Fruit fly (Drosophila melanogaster) whole organism, embryonic: ENCODE data around the gene mwh.

Experiments used
- Asciz ChIP-seq: fragments of 200-800 bp; sonication (Bioruptor generic); optimal IDR thresholded peaks from 2 replicates; lab custom pipeline; 2017; ENCODE audit warnings: missing biosample characterization, mild to moderate bottlenecking, missing genetic modification characterization, missing genetic modification reagents
- B-H2 ChIP-seq: fragments of 200-800 bp; sonication (Bioruptor generic); optimal IDR thresholded peaks from 2 replicates; lab custom pipeline; 2018; ENCODE audit warnings: missing biosample characterization, mild to moderate bottlenecking, missing genetic modification characterization
- Blimp-1 ChIP-seq: fragments of 200-800 bp; sonication (Bioruptor generic); optimal IDR thresholded peaks from 3 replicates; lab custom pipeline; 2018; ENCODE audit warnings: missing biosample characterization, missing genetic modification characterization, mild to moderate bottlenecking, moderate library complexity, missing genetic modification reagents
- Bteb2 ChIP-seq: fragments of 200-800 bp; sonication (Bioruptor generic); optimal IDR thresholded peaks from 2 replicates; lab custom pipeline; 2016; ENCODE audit warnings: missing biosample characterization, missing genetic modification characterization
- CG10654 ChIP-seq: fragments of 200-800 bp; sonication (Bioruptor generic); optimal IDR thresholded peaks from 2 replicates; lab custom pipeline; 2016; ENCODE audit warnings: missing biosample characterization, missing genetic modification characterization
- CG13775 ChIP-seq: fragments of 200-800 bp; sonication (Bioruptor generic); optimal IDR thresholded peaks from 3 replicates; lab custom pipeline; 2017; ENCODE audit warnings: missing biosample characterization, mild to moderate bottlenecking, missing genetic modification characterization
- CG1647 ChIP-seq: fragments of 200-800 bp; sonication (Bioruptor generic); optimal IDR thresholded peaks from 3 replicates; lab custom pipeline; 2016; ENCODE audit warnings: missing biosample characterization, missing genetic modification characterization
- CG17361 ChIP-seq: fragments of 200-800 bp; sonication (Bioruptor generic); IDR thresholded peaks from 3 replicates; pipeline ENCODE4 v1.3.6; 2022; ENCODE audit warnings: missing biosample characterization, missing genetic modification characterization
- CG3065 ChIP-seq: fragments of 200-800 bp; sonication (Bioruptor generic); optimal IDR thresholded peaks from 2 replicates; lab custom pipeline; 2016; ENCODE audit warnings: missing biosample characterization, missing genetic modification characterization
- CG31441 ChIP-seq: fragments of 200-800 bp; sonication (Bioruptor generic); IDR thresholded peaks from 2 replicates; pipeline ENCODE4 v1.3.6; 2022; ENCODE audit warnings: missing biosample characterization, missing genetic modification characterization
- CG3281 ChIP-seq: fragments of 200-800 bp; sonication (Bioruptor generic); optimal IDR thresholded peaks from 3 replicates; lab custom pipeline; 2017; ENCODE audit warnings: missing biosample characterization, mild to moderate bottlenecking, missing genetic modification characterization
- CG3995 ChIP-seq: fragments of 200-800 bp; sonication (Bioruptor generic); optimal IDR thresholded peaks from 3 replicates; lab custom pipeline; 2016; ENCODE audit warnings: missing biosample characterization, missing genetic modification characterization
- CG6654 ChIP-seq: fragments of 200-800 bp; sonication (Bioruptor generic); optimal IDR thresholded peaks from 2 replicates; lab custom pipeline; 2017; ENCODE audit warnings: missing biosample characterization, mild to moderate bottlenecking, missing genetic modification characterization
- CG7357 ChIP-seq: fragments of 200-800 bp; sonication (Bioruptor generic); IDR thresholded peaks from 3 replicates; pipeline ENCODE4 v1.3.6; 2022; ENCODE audit warnings: missing biosample characterization, missing genetic modification characterization
- CG7987 ChIP-seq: fragments of 200-800 bp; sonication (Bioruptor generic); optimal IDR thresholded peaks from 2 replicates; lab custom pipeline; 2018; ENCODE audit warnings: missing biosample characterization, mild to moderate bottlenecking, missing genetic modification characterization, moderate library complexity
- CG8281 ChIP-seq: fragments of 200-800 bp; sonication (Bioruptor generic); optimal IDR thresholded peaks from 2 replicates; lab custom pipeline; 2018; ENCODE audit warnings: missing biosample characterization, mild to moderate bottlenecking, missing genetic modification characterization, moderate library complexity
- D ChIP-seq, 2 experiments: fragments of 200-800 bp in 1 of 2; fragments of >200 bp in 1 of 2; sonication (Bioruptor generic) in 1 of 2; optimal IDR thresholded peaks; 2 replicates in 1 of 2; 3 replicates in 1 of 2; lab custom pipeline; 2017; ENCODE audit warnings: mild to moderate bottlenecking in 1 of 2, missing biosample characterization in 1 of 2, missing genetic modification characterization in 1 of 2, missing genetic modification reagents in 1 of 2
- Dbx ChIP-seq: fragments of 200-800 bp; sonication (Bioruptor generic); IDR thresholded peaks from 3 replicates; pipeline ENCODE4 v1.3.6; 2022; ENCODE audit warnings: missing biosample characterization, missing genetic modification characterization
- Dfd ChIP-seq, 2 experiments: fragments of >200 bp; optimal IDR thresholded peaks; 2 replicates each; lab custom pipeline; 2017; ENCODE audit warnings: missing biosample characterization in 2 of 2, missing genetic modification characterization in 2 of 2
- HLHmδ ChIP-seq: fragments of 200-800 bp; sonication (Bioruptor generic); optimal IDR thresholded peaks from 2 replicates; lab custom pipeline; 2018; ENCODE audit warnings: missing biosample characterization, mild to moderate bottlenecking, missing genetic modification characterization, moderate library complexity
- Hey ChIP-seq: fragments of 200-800 bp; sonication (Bioruptor generic); optimal IDR thresholded peaks from 3 replicates; lab custom pipeline; 2018; ENCODE audit warnings: missing biosample characterization, mild to moderate bottlenecking, missing genetic modification characterization
- Hr51 ChIP-seq, 2 experiments: fragments of 200-800 bp; sonication (Bioruptor generic); optimal IDR thresholded peaks; 2 replicates in 1 of 2; 3 replicates in 1 of 2; lab custom pipeline; 2016 to 2018; ENCODE audit warnings: missing biosample characterization in 2 of 2, missing genetic modification characterization in 2 of 2, mild to moderate bottlenecking in 1 of 2, moderate library complexity in 1 of 2
- Hsf ChIP-seq: fragments of 200-800 bp; sonication (Bioruptor generic); optimal IDR thresholded peaks from 3 replicates; lab custom pipeline; 2016; ENCODE audit warnings: missing biosample characterization, missing genetic modification characterization
- Kr ChIP-seq: fragments of 200-800 bp; sonication (Bioruptor generic); optimal IDR thresholded peaks from 2 replicates; lab custom pipeline; 2017; ENCODE audit warnings: missing biosample characterization, mild to moderate bottlenecking, missing genetic modification characterization
- MESR4 ChIP-seq: fragments of 200-800 bp; sonication (Bioruptor generic); optimal IDR thresholded peaks from 2 replicates; lab custom pipeline; 2018; ENCODE audit warnings: missing biosample characterization, mild to moderate bottlenecking, missing genetic modification characterization, moderate library complexity
- Nf-YC ChIP-seq: fragments of 200-800 bp; optimal IDR thresholded peaks from 3 replicates; lab custom pipeline; 2019; ENCODE audit warnings: missing biosample characterization, mild to moderate bottlenecking, missing genetic modification characterization, moderate library complexity
- Ptx1 ChIP-seq: fragments of 200-800 bp; sonication (Bioruptor generic); IDR thresholded peaks from 2 replicates; pipeline ENCODE4 v1.3.6; 2022; ENCODE audit warnings: missing biosample characterization, missing genetic modification characterization
- Stat92E ChIP-seq, 3 experiments: fragments of >200 bp in 2 of 3; fragments of 200-800 bp in 1 of 3; sonication (Bioruptor generic) in 1 of 3; optimal IDR thresholded peaks; 2 replicates each; lab custom pipeline; 2017 to 2019; ENCODE audit warnings: missing biosample characterization in 3 of 3, missing genetic modification characterization in 3 of 3, mild to moderate bottlenecking in 1 of 3, moderate library complexity in 1 of 3
- Trl ChIP-seq, 3 experiments: fragments of >200 bp in 2 of 3; fragments of 200-800 bp in 1 of 3; sonication (Bioruptor generic) in 1 of 3; optimal IDR thresholded peaks; 2 replicates in 1 of 3; 3 replicates in 2 of 3; lab custom pipeline; 2016 to 2017; ENCODE audit warnings: missing biosample characterization in 1 of 3, missing genetic modification characterization in 1 of 3
- Xbp1 ChIP-seq: fragments of 200-800 bp; sonication (Bioruptor generic); optimal IDR thresholded peaks from 3 replicates; lab custom pipeline; 2016; ENCODE audit warnings: missing biosample characterization, mild to moderate bottlenecking, missing genetic modification characterization
- amos ChIP-seq: fragments of 200-800 bp; sonication (Bioruptor generic); IDR thresholded peaks from 2 replicates; pipeline ENCODE4 v1.3.6; 2022; ENCODE audit warnings: missing biosample characterization, missing genetic modification characterization; ENCODE audit not compliant: partially characterized antibody
- ap ChIP-seq: fragments of 200-800 bp; sonication (Bioruptor generic); IDR thresholded peaks from 2 replicates; pipeline ENCODE4 v1.3.6; 2022; ENCODE audit warnings: missing biosample characterization, missing genetic modification characterization
- ase ChIP-seq: fragments of 200-800 bp; sonication (Bioruptor generic); IDR thresholded peaks from 3 replicates; pipeline ENCODE4 v1.3.6; 2022; ENCODE audit warnings: missing biosample characterization, missing genetic modification characterization
- crc ChIP-seq: fragments of 200-800 bp; sonication (Bioruptor generic); optimal IDR thresholded peaks from 2 replicates; lab custom pipeline; 2016; ENCODE audit warnings: missing biosample characterization, missing genetic modification characterization
- dpn ChIP-seq, 2 experiments: fragments of 200-800 bp; sonication (Bioruptor generic); optimal IDR thresholded peaks; 3 replicates each; lab custom pipeline; 2016; ENCODE audit warnings: missing biosample characterization in 2 of 2, missing genetic modification characterization in 2 of 2
- eyg ChIP-seq: fragments of 200-800 bp; sonication (Bioruptor generic); optimal IDR thresholded peaks from 3 replicates; lab custom pipeline; 2016; ENCODE audit warnings: missing biosample characterization, missing genetic modification characterization
- ftz-f1 ChIP-seq: fragments of 200-800 bp; sonication (Bioruptor generic); optimal IDR thresholded peaks from 2 replicates; lab custom pipeline; 2016; ENCODE audit warnings: missing biosample characterization, missing genetic modification characterization
- ham ChIP-seq: fragments of 200-800 bp; sonication (Bioruptor generic); IDR thresholded peaks from 2 replicates; pipeline ENCODE4 v1.3.6; 2022; ENCODE audit warnings: missing biosample characterization, missing genetic modification characterization
- inv ChIP-seq: fragments of 200-800 bp; sonication (Bioruptor generic); IDR thresholded peaks from 2 replicates; pipeline ENCODE4 v1.3.6; 2022; ENCODE audit warnings: missing biosample characterization, missing genetic modification characterization; ENCODE audit not compliant: partially characterized antibody
- lov ChIP-seq, 2 experiments: fragments of 200-800 bp in 1 of 2; fragments of >200 bp in 1 of 2; sonication (Bioruptor generic) in 1 of 2; IDR thresholded peaks in 1 of 2; optimal IDR thresholded peaks in 1 of 2; 2 replicates in 1 of 2; 3 replicates in 1 of 2; pipeline versions ENCODE4 v1.3.6 to Lab custom; 2017 to 2022; ENCODE audit warnings: missing biosample characterization in 1 of 2, missing genetic modification characterization in 1 of 2
- mam ChIP-seq: fragments of 200-800 bp; sonication (Bioruptor generic); optimal IDR thresholded peaks from 3 replicates; lab custom pipeline; 2016; ENCODE audit warnings: missing biosample characterization, missing genetic modification characterization
- row ChIP-seq: fragments of 200-800 bp; sonication (Bioruptor generic); IDR thresholded peaks from 3 replicates; pipeline ENCODE4 v1.3.6; 2022; ENCODE audit warnings: missing biosample characterization, missing genetic modification characterization
- sisA ChIP-seq: fragments of 200-800 bp; sonication (Bioruptor generic); IDR thresholded peaks from 2 replicates; pipeline ENCODE4 v1.3.6; 2022; ENCODE audit warnings: missing biosample characterization, missing genetic modification characterization
- slbo ChIP-seq: fragments of 200-800 bp; sonication (Bioruptor generic); IDR thresholded peaks from 2 replicates; pipeline ENCODE4 v1.3.6; 2022; ENCODE audit warnings: missing biosample characterization, missing genetic modification characterization
- trem ChIP-seq: fragments of 200-800 bp; optimal IDR thresholded peaks from 3 replicates; lab custom pipeline; 2019; ENCODE audit warnings: missing biosample characterization, mild to moderate bottlenecking, missing genetic modification characterization, moderate library complexity
- wor ChIP-seq: fragments of 200-800 bp; sonication (Bioruptor generic); IDR thresholded peaks from 2 replicates; pipeline ENCODE4 v1.3.6; 2022; ENCODE audit warnings: missing biosample characterization, missing genetic modification characterization

mwh gene

DNA sequence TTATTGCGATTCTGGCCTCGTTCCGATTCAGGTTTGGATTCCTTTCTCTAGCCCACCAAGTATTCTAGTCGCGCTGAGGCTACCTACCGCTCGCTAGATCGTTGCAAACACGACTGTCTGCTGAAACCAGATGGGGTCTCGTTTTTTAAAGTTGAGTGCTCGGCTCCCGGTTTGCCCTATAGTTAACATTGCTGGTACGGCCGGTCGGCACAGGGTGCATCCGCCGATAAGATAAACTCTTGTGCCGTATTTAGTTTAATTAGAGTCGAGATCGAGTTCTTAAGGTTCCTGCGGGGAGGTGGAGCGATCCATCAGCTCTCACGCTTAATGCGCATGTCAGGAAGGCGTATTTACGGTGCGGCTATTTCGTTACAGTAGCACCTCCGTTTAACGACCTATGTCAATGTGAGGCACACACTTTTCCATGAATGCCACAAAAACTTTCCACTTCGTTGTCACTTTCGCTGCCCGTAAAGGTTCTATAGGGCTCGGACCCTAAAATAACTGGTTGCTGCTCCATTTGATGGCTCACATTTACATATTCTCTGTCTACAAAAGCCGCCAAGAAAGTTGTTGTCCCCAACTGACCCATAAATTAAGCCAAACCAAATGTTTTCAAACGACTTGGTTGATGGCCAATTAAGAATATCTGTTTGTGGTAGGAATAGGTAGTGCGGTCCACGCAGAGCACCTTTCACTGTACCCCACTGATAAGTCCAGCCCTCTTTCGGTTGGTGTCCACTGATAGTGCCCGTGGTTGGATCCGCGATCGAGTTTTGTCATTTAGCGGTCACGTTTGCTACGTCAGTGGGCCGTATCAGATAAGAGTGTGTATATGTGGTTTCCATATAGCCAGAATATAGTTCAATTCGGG is 4.3 kb downstream of the mwh start, which contains the start of gene CG9119 (continued):
- TF ChIP-seq CG3281 (GFP tag; lab: Kevin White, UChicago) (peak; percentile 81), ase (GFP tag; lab: Robert Waterston, UW) (0 out of 3 replicates have a peak, but pooled peaks have one; percentile 11), Asciz (GFP tag; lab: Kevin White, UChicago) (peak; percentile 11), sisA (GFP tag; lab: Robert Waterston, UW) (no peak; the same call in 1 of the 2 replicates), CG7357 (GFP tag; lab: Robert Waterston, UW) (0 out of 3 replicates have a peak, but pooled peaks have one; percentile 36), mam (GFP tag; lab: Kevin White, UChicago) (peak; percentile 80), row (GFP tag; lab: Robert Waterston, UW) (peak; percentile 89), Hsf (GFP tag; lab: Kevin White, UChicago) (peak; percentile 61), CG13775 (peak; percentile 68), CG6654 (GFP tag; lab: Kevin White, UChicago) (peak; percentile 32), CG7987 (peak; percentile 71), CG8281 (tag; lab: Kevin White, UChicago) (peak; percentile 19), Stat92E (GFP tag; optimal IDR thresholded peaks at IDR 0.05; lab: Kevin White, UChicago) (no peak), CG31441 (GFP tag; lab: Robert Waterston, UW) (peak; percentile 61; the same call in 1 of the 2 replicates), Xbp1 (GFP tag; lab: Kevin White, UChicago) (peak; percentile 59), trem (tag; lab: Kevin White, UChicago) (peak; percentile 11), crc (GFP tag; lab: Kevin White, UChicago) (peak; percentile 51), slbo (GFP tag; lab: Robert Waterston, UW) (peak; percentile 72), wor (peak; percentile 44; the same call in 1 of the 2 replicates), CG1647 (GFP tag; lab: Kevin White, UChicago) (no peak), CG10654 (peak; percentile 26), Bteb2 (GFP tag; lab: Kevin White, UChicago) (no peak), lov (optimal IDR thresholded peaks at IDR 0.05; lab: Kevin White, UChicago) (no peak), lov (GFP tag; IDR thresholded peaks at IDR 0.05; lab: Robert Waterston, UW) (no peak), CG3065 (no peak), amos (GFP tag; lab: Robert Waterston, UW) (no peak), CG3995 (peak; percentile 40), inv (GFP tag; lab: Robert Waterston, UW) (no peak), Ptx1 (GFP tag; lab: Robert Waterston, UW) (peak; percentile 72), CG17361 (GFP tag; lab: Robert Waterston, UW) (peak; percentile 82), eyg (GFP tag; lab: Kevin White, UChicago) (peak; percentile 2), ftz-f1 (no peak), Blimp-1 (GFP tag; lab: Kevin White, UChicago) (peak; percentile 100), ap (GFP tag; lab: Robert Waterston, UW) (no peak), MESR4 (GFP tag; lab: Kevin White, UChicago) (no peak), Kr (GFP tag; lab: Kevin White, UChicago) (peak; percentile 25), Trl (optimal IDR thresholded peaks at IDR 0.05; lab: Kevin White, UChicago) (no peak), Trl (GFP tag; optimal IDR thresholded peaks at IDR 0.05; lab: Kevin White, UChicago) (peak; percentile 55), ham (no peak; the same call in 1 of the 2 replicates), D (optimal IDR thresholded peaks at IDR 0.05; lab: Kevin White, UChicago) (no peak), D (GFP tag; optimal IDR thresholded peaks at IDR 0.05; lab: Kevin White, UChicago) (peak; percentile 48), dpn (GFP tag; optimal IDR thresholded peaks at IDR 0.05; lab: Kevin White, UChicago) (peak; percentile 61 to 67), HLHmδ (GFP tag; lab: Kevin White, UChicago) (peak; percentile 36), Hey (tag; lab: Kevin White, UChicago) (no peak), Nf-YC (peak; percentile 54), Hr51 (GFP tag; optimal IDR thresholded peaks at IDR 0.05; lab: Kevin White, UChicago) (peak; percentile 37 to 67), Dbx (peak; percentile 55; the same call in 1 of the 3 replicates), B-H2 (GFP tag; lab: Kevin White, UChicago) (peak; percentile 19), Dfd (GFP tag; optimal IDR thresholded peaks at IDR 0.05; lab: Kevin White, UChicago) (no peak)
